Worm (Caenorhabditis elegans) whole organism, L2 larva: ENCODE data around the gene C07H6.2.

ENCODE experiments used
- F13H6.1 ChIP-seq: sonication (generic microtip); optimal IDR thresholded peaks from 2 replicates; lab custom pipeline; 2016; ENCODE audit warnings: missing genetic modification characterization, missing compliant biosample characterization
- nhr-25 ChIP-seq: fragments of 150-350 bp; sonication (generic microtip); optimal IDR thresholded peaks from 3 replicates; lab custom pipeline; 2014; ENCODE audit warnings: missing biosample characterization, missing genetic modification characterization
- unc-39 ChIP-seq: fragments of 150-350 bp; optimal IDR thresholded peaks from 2 replicates; lab custom pipeline; 2014; ENCODE audit warnings: missing biosample characterization, missing genetic modification characterization
- unc-62 ChIP-seq: fragments of 150-350 bp; optimal IDR thresholded peaks from 2 replicates; lab custom pipeline; 2014; ENCODE audit warnings: missing biosample characterization, missing genetic modification reagents, missing genetic modification characterization

- TF ChIP-seq unc-39 (tag; lab: Kevin White, UChicago) (no peak), F13H6.1 (tag; lab: Kevin White, UChicago) (no peak), unc-62 (GFP tag; lab: Kevin White, UChicago) (no peak), nhr-25 (no peak)
These were observed 10.0 kb downstream of the C07H6.2 start for ce11 chrIII:7530830-7531229.
